Fruit fly (Drosophila melanogaster): Measurements from ENCODE around the gene Ugt307A1.

Ugt307A1 gene

DNA sequence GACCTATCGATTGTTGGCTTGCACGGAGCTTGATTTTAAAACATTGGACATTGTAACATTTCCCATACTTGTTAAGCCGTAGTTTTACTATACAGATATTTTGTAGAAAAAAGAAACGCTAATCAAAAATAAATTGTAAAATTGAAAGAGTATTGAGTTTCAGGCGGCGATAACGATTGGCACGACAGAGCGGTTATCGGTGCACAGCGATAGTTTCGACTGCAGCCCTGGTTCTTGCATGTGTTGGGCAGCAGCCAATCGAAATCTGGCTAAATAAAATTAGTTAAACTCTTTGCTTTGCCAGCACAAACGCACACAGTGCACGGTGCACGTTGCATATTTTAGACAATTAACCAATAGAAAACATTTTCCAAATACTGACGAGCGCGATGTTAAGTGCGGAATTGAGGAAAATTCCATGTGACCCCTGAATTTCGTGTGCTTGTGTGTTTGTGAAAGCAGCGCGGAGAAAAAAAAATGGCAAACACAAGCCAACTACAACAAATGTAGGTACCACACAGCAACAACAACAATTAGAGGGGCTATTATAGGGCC, 29.9 kb upstream of the Ugt307A1 start, which contains the start of gene milt (continued):
- TF ChIP-seq CG6175 (GFP tag; IDR thresholded peaks at IDR 0.05) (no peak), zfh2 (GFP tag; optimal IDR thresholded peaks at IDR 0.05) (no peak), H2.0 (GFP tag; IDR thresholded peaks at IDR 0.05) (no peak), vnd (GFP tag; IDR thresholded peaks at IDR 0.05; ENCODE audit: partially characterized antibody) (peak; percentile 86), Myb (GFP tag; optimal IDR thresholded peaks at IDR 0.05) (peak; percentile 33), nau (GFP tag; optimal IDR thresholded peaks at IDR 0.05) (no peak), Antp (GFP tag; optimal IDR thresholded peaks at IDR 0.05) (no peak), CG2129 (GFP tag; IDR thresholded peaks at IDR 0.05; ENCODE audit: partially characterized antibody) (peak; percentile 35; the same call in 1 of the 2 replicates), fd96Cb (tag; optimal IDR thresholded peaks at IDR 0.05) (no peak), Atf-2 (GFP tag; optimal IDR thresholded peaks at IDR 0.05) (no peak), zfh1 (GFP tag; IDR thresholded peaks at IDR 0.05) (peak; percentile 35; the same call in 1 of the 3 replicates), PHDP (tag; optimal IDR thresholded peaks at IDR 0.05) (no peak), CG3407 (GFP tag; optimal IDR thresholded peaks at IDR 0.05) (no peak), hth (optimal IDR thresholded peaks at IDR 0.05) (no peak), stc (GFP tag; IDR thresholded peaks at IDR 0.05) (no peak), ERR (GFP tag; optimal IDR thresholded peaks at IDR 0.05) (peak; percentile 52), CG10274 (GFP tag; optimal IDR thresholded peaks at IDR 0.05) (no peak), HmgD (GFP tag; optimal IDR thresholded peaks at IDR 0.05) (no peak), sr (GFP tag; IDR thresholded peaks at IDR 0.05) (no peak), Ets97D (GFP tag; optimal IDR thresholded peaks at IDR 0.05) (peak; percentile 52), bigmax (GFP tag; optimal IDR thresholded peaks at IDR 0.05) (peak; percentile 37), ci (GFP tag; IDR thresholded peaks at IDR 0.05) (no peak), Fer2 (tag; optimal IDR thresholded peaks at IDR 0.05) (no peak), dmrt11E (tag; optimal IDR thresholded peaks at IDR 0.05) (no peak), Gug (GFP tag; IDR thresholded peaks at IDR 0.05) (no peak), chm (GFP tag; IDR thresholded peaks at IDR 0.05) (peak; percentile 57), NK7.1 (GFP tag; optimal IDR thresholded peaks at IDR 0.05) (no peak), Dip2 (GFP tag; IDR thresholded peaks at IDR 0.05) (no peak), CG43689 (GFP tag; IDR thresholded peaks at IDR 0.05) (no peak), CG1647 (GFP tag; optimal IDR thresholded peaks at IDR 0.05) (no peak), Mes4 (GFP tag; optimal IDR thresholded peaks at IDR 0.05) (no peak), dimm (GFP tag; IDR thresholded peaks at IDR 0.05) (no peak), Hr3 (GFP tag; optimal IDR thresholded peaks at IDR 0.05) (no peak), CG11456 (GFP tag; IDR thresholded peaks at IDR 0.05) (no peak), B-H2 (GFP tag; optimal IDR thresholded peaks at IDR 0.05) (no peak), ftz-f1 (GFP tag; optimal IDR thresholded peaks at IDR 0.05) (no peak), CG15696 (tag; optimal IDR thresholded peaks at IDR 0.05) (no peak), her (GFP tag; optimal IDR thresholded peaks at IDR 0.05) (peak; percentile 5), Oaz (GFP tag; IDR thresholded peaks at IDR 0.05) (no peak), CG14667 (GFP tag; IDR thresholded peaks at IDR 0.05) (no peak), Hr39 (optimal IDR thresholded peaks at IDR 0.05) (no peak), Side (GFP tag; optimal IDR thresholded peaks at IDR 0.05) (no peak), CG6254 (GFP tag; optimal IDR thresholded peaks at IDR 0.05) (no peak), CG4854 (GFP tag; optimal IDR thresholded peaks at IDR 0.05) (no peak), bowl (GFP tag; IDR thresholded peaks at IDR 0.05) (no peak), CG14965 (GFP tag; optimal IDR thresholded peaks at IDR 0.05; ENCODE audit: borderline replicate concordance) (no peak), CG10267 (tag; optimal IDR thresholded peaks at IDR 0.05) (peak; percentile 66), CG12769 (tag; optimal IDR thresholded peaks at IDR 0.05) (no peak), CG30020 (tag; optimal IDR thresholded peaks at IDR 0.05) (peak; percentile 36), CG11696 (GFP tag; IDR thresholded peaks at IDR 0.05) (no peak), Hsf (GFP tag; optimal IDR thresholded peaks at IDR 0.05) (peak; percentile 22), Xbp1 (GFP tag; optimal IDR thresholded peaks at IDR 0.05) (peak; percentile 17), Kr (GFP tag; optimal IDR thresholded peaks at IDR 0.05) (no peak)
